Worm (Caenorhabditis elegans): ENCODE measurements around the gene K06H7.2.

ce11 chrIII:8063659-8064058, 29.7 kb upstream of the K06H7.2 start:
- no peak for TF ChIP-seq nhr-237 (tag; optimal IDR thresholded peaks at IDR 0.05)
- no peak for TF ChIP-seq fos-1 (tag; optimal IDR thresholded peaks at IDR 0.05)
- no peak for TF ChIP-seq pha-4 (tag; optimal IDR thresholded peaks at IDR 0.05)
